Worm (Caenorhabditis elegans): ENCODE results near the gene C03B1.3.

The C03B1.3 gene

ce11 chrX:6382930-6383329 lies 17.1 kb downstream of the C03B1.3 start:
- TF ChIP-seq nhr-25 (tag; optimal IDR thresholded peaks at IDR 0.05) (peak; percentile 51), alr-1 (tag; optimal IDR thresholded peaks at IDR 0.05) (no peak), ztf-11 (tag; optimal IDR thresholded peaks at IDR 0.05) (no peak), aly-2 (tag; optimal IDR thresholded peaks at IDR 0.05) (no peak), mbf-1 (tag; optimal IDR thresholded peaks at IDR 0.05) (no peak), Y55F3AM.14 (GFP tag; optimal IDR thresholded peaks at IDR 0.05) (no peak), sma-3 (GFP tag; optimal IDR thresholded peaks at IDR 0.05) (no peak), nhr-6 (tag; optimal IDR thresholded peaks at IDR 0.05) (no peak), nhr-10 (tag; optimal IDR thresholded peaks at IDR 0.05) (no peak), nhr-23 (tag; optimal IDR thresholded peaks at IDR 0.05) (no peak), mdl-1 (tag; optimal IDR thresholded peaks at IDR 0.05) (no peak), ztf-4 (tag; optimal IDR thresholded peaks at IDR 0.05) (no peak), R02D3.7 (tag; optimal IDR thresholded peaks at IDR 0.05) (no peak), lsy-2 (tag; optimal IDR thresholded peaks at IDR 0.05) (no peak), nhr-77 (tag; optimal IDR thresholded peaks at IDR 0.05) (no peak), blmp-1 (tag; optimal IDR thresholded peaks at IDR 0.05; ENCODE audit: insufficient read depth) (peak; percentile 1), sma-9 (GFP tag; optimal IDR thresholded peaks at IDR 0.05) (peak; percentile 25), sma-9 (tag; optimal IDR thresholded peaks at IDR 0.05) (no peak), elt-1 (tag; optimal IDR thresholded peaks at IDR 0.05) (peak; percentile 55), nhr-11 (tag; optimal IDR thresholded peaks at IDR 0.05) (no peak), ceh-16 (tag; optimal IDR thresholded peaks at IDR 0.05) (peak; percentile 80), egl-27 (tag; optimal IDR thresholded peaks at IDR 0.05) (no peak), unc-62 (GFP tag; optimal IDR thresholded peaks at IDR 0.05) (no peak), mab-5 (tag; optimal IDR thresholded peaks at IDR 0.05) (no peak), snpc-4 (tag; optimal IDR thresholded peaks at IDR 0.05) (no peak), lin-11 (tag; optimal IDR thresholded peaks at IDR 0.05) (no peak), crh-2 (tag; optimal IDR thresholded peaks at IDR 0.05) (no peak)

- TF ChIP-seq lin-39 (tag; optimal IDR thresholded peaks at IDR 0.05) (no peak), ceh-82 (tag; optimal IDR thresholded peaks at IDR 0.05) (no peak), mdl-1 (tag; optimal IDR thresholded peaks at IDR 0.05) (no peak), fos-1 (tag; optimal IDR thresholded peaks at IDR 0.05) (no peak), R02D3.7 (tag; optimal IDR thresholded peaks at IDR 0.05) (no peak), sma-9 (GFP tag; optimal IDR thresholded peaks at IDR 0.05) (no peak), sma-9 (tag; optimal IDR thresholded peaks at IDR 0.05) (no peak), lin-11 (tag; optimal IDR thresholded peaks at IDR 0.05) (no peak), Y55F3AM.14 (GFP tag; optimal IDR thresholded peaks at IDR 0.05) (no peak), dmd-4 (tag; optimal IDR thresholded peaks at IDR 0.05) (no peak), unc-62 (GFP tag; optimal IDR thresholded peaks at IDR 0.05) (no peak), nhr-11 (tag; optimal IDR thresholded peaks at IDR 0.05) (no peak), crh-2 (tag; optimal IDR thresholded peaks at IDR 0.05) (no peak), snpc-4 (tag; optimal IDR thresholded peaks at IDR 0.05) (no peak)
Measured at ce11 chrX:6384537-6384936, 18.7 kb downstream of the C03B1.3 start.

ce11 chrX:6385185-6385584 lies 19.4 kb downstream of the C03B1.3 start, which contains the start of gene igdb-3:
TSS of gene igdb-3 (plus strand) at chrX:6385485.
- no peak for TF ChIP-seq nhr-237 (tag; optimal IDR thresholded peaks at IDR 0.05)
- no peak for TF ChIP-seq ztf-1 (GFP tag; conservative IDR thresholded peaks at IDR 0.05)
- no peak for TF ChIP-seq nhr-21 (tag; optimal IDR thresholded peaks at IDR 0.05)
- no peak for TF ChIP-seq nhr-10 (tag; optimal IDR thresholded peaks at IDR 0.05)
- no peak for TF ChIP-seq mab-5 (tag; optimal IDR thresholded peaks at IDR 0.05)
- no peak for TF ChIP-seq lin-11 (tag; optimal IDR thresholded peaks at IDR 0.05)
- TF ChIP-seq ceh-82 (tag; optimal IDR thresholded peaks at IDR 0.05), result no peak
- TF ChIP-seq R02D3.7 (tag; optimal IDR thresholded peaks at IDR 0.05), result no peak
- TF ChIP-seq crh-2 (tag; optimal IDR thresholded peaks at IDR 0.05), result no peak
- TF ChIP-seq unc-55 (GFP tag; optimal IDR thresholded peaks at IDR 0.05), result no peak
- TF ChIP-seq sma-3 (GFP tag; optimal IDR thresholded peaks at IDR 0.05), result no peak
- TF ChIP-seq peb-1 (tag; optimal IDR thresholded peaks at IDR 0.05), result no peak
- TF ChIP-seq snpc-4 (tag; optimal IDR thresholded peaks at IDR 0.05), result no peak
- TF ChIP-seq skn-1 (tag; optimal IDR thresholded peaks at IDR 0.05), result no peak
- no peak for TF ChIP-seq sma-9 (GFP tag; optimal IDR thresholded peaks at IDR 0.05)
- no peak for TF ChIP-seq sma-9 (tag; optimal IDR thresholded peaks at IDR 0.05)
- no peak for TF ChIP-seq unc-39 (tag; optimal IDR thresholded peaks at IDR 0.05)
- no peak for TF ChIP-seq ztf-11 (tag; optimal IDR thresholded peaks at IDR 0.05)

- no peak for TF ChIP-seq unc-62 (GFP tag; optimal IDR thresholded peaks at IDR 0.05)
- no peak for TF ChIP-seq peb-1 (tag; optimal IDR thresholded peaks at IDR 0.05)
Measured at ce11 chrX:6388639-6389038, 22.8 kb downstream of the C03B1.3 start.
